Worm (Caenorhabditis elegans): ENCODE measurements around the gene F46C5.9.

- TF ChIP-seq ref-1 (GFP tag; conservative IDR thresholded peaks at IDR 0.05) (no peak), klf-2 (GFP tag; conservative IDR thresholded peaks at IDR 0.05) (no peak), ztf-29 (GFP tag; IDR thresholded peaks at IDR 0.05) (no peak), cog-1 (tag; optimal IDR thresholded peaks at IDR 0.05) (no peak), med-1 (GFP tag; optimal IDR thresholded peaks at IDR 0.05; ENCODE audit: insufficient read depth) (no peak), flt-1 (GFP tag; IDR thresholded peaks at IDR 0.05) (no peak), T22C8.4 (GFP tag; IDR thresholded peaks at IDR 0.05) (no peak)
These were observed 9.7 kb downstream of the F46C5.9 start, which contains the start of gene appg-2 for ce11 chrII:8800830-8801229.

Measured in whole organism, midembryonic.